Fruit fly (Drosophila melanogaster): Measurements from ENCODE around the gene eIF2Bbeta.

Gene eIF2Bbeta

dm6 chrX:2704134-2704773, at the start of gene eIF2Bbeta:
TSS of gene eIF2Bbeta (plus strand) at chrX:2704571.
- TF ChIP-seq Dll (optimal IDR thresholded peaks at IDR 0.05): no peak
- TF ChIP-seq usp (GFP tag; optimal IDR thresholded peaks at IDR 0.05): no peak
- TF ChIP-seq psq (optimal IDR thresholded peaks at IDR 0.05): no peak
- no peak for TF ChIP-seq EcR (GFP tag; optimal IDR thresholded peaks at IDR 0.05)
- no peak for TF ChIP-seq pan (optimal IDR thresholded peaks at IDR 0.05)
- no peak for TF ChIP-seq CG8478 (optimal IDR thresholded peaks at IDR 0.05)

DNA sequence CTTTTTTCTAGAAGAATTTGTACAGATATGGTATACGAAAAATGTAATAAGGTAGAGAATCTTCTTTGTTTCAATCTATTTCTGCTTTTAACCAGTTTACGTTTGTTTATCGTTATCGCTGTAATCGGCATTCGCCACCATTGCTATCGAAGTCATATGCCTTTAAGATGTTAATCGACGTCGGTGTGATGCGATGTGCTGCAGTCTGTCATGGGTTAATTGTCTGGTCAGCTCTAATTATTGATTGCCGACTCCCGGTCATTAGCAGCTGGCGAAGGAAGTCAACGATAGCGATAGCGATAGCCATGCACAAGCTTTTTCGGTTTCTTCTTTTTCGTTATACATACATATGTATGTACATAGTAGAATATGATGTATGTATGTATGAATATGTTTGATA, 48.9 kb upstream of the eIF2Bbeta start:
- TF ChIP-seq usp (GFP tag; optimal IDR thresholded peaks at IDR 0.05) (no peak), EcR (GFP tag; optimal IDR thresholded peaks at IDR 0.05) (no peak), psq (optimal IDR thresholded peaks at IDR 0.05) (no peak), CG8478 (optimal IDR thresholded peaks at IDR 0.05) (no peak), pan (optimal IDR thresholded peaks at IDR 0.05) (no peak), Dll (optimal IDR thresholded peaks at IDR 0.05) (no peak)

DNA sequence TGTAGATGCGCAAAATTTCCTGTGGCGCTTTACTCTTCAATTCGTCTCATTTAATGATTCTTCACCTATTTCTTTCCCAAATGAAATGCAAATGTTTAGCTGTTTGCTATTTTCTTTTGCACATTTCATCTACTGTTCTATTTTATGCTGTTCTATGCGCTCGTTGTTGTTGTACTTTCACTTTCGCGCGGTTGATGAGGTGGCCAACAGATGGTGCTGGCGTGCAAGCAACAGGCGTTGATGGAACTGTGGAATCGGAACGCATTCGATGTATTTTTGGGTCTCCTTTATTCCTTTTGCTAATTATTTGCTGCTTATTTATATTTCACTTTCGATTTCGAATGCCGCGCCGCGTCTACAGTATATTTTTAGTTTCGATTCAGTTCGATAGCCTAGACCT, 48.4 kb upstream of the eIF2Bbeta start:
- no peak for TF ChIP-seq Dll (optimal IDR thresholded peaks at IDR 0.05)
- TF ChIP-seq CG8478 (optimal IDR thresholded peaks at IDR 0.05): no peak
- TF ChIP-seq usp (GFP tag; optimal IDR thresholded peaks at IDR 0.05): no peak
- TF ChIP-seq EcR (GFP tag; optimal IDR thresholded peaks at IDR 0.05): no peak
- no peak for TF ChIP-seq psq (optimal IDR thresholded peaks at IDR 0.05)
- no peak for TF ChIP-seq pan (optimal IDR thresholded peaks at IDR 0.05)

dm6 chrX:2657220-2657619, 47.2 kb upstream of the eIF2Bbeta start:
- TF ChIP-seq EcR (GFP tag; optimal IDR thresholded peaks at IDR 0.05) (no peak), CG8478 (optimal IDR thresholded peaks at IDR 0.05) (no peak)

- TF ChIP-seq EcR (GFP tag; optimal IDR thresholded peaks at IDR 0.05) (no peak), pan (optimal IDR thresholded peaks at IDR 0.05) (no peak), CG8478 (optimal IDR thresholded peaks at IDR 0.05) (no peak), Dll (optimal IDR thresholded peaks at IDR 0.05) (no peak), usp (GFP tag; optimal IDR thresholded peaks at IDR 0.05) (no peak), psq (optimal IDR thresholded peaks at IDR 0.05) (no peak)
These were observed 46.0 kb upstream of the eIF2Bbeta start for dm6 chrX:2658258-2658853.

DNA sequence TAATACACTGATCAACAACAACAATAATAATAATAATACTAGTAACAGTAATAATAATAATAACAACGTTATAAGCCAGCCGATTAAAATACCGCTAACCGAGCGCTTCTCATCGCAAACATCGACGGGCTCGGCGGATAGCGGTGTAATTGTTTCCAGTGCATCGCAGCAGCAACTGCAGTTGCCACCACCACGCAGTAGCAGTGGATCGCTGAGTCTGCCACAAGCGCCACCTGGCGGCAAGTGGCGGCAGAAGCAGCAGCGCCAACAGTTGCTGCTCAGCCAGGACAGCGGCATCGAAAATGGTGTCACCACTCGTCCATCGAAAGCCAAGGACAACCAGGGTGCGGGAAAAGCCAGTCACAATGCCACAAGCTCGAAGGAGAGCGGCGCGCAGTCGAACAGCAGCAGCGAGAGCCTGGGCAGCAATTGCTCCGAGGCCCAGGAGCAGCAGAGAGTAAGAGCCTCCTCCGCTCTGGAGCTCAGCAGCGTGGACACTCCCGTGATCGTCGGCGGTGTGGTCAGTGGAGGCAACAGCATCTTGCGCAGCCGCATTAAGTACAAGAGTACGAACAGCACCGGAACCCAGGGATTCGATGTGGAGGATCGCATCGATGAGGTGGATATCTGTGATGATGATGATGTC, 44.8 kb upstream of the eIF2Bbeta start:
- TF ChIP-seq EcR (GFP tag; optimal IDR thresholded peaks at IDR 0.05): no peak
- no peak for TF ChIP-seq Dll (optimal IDR thresholded peaks at IDR 0.05)

DNA sequence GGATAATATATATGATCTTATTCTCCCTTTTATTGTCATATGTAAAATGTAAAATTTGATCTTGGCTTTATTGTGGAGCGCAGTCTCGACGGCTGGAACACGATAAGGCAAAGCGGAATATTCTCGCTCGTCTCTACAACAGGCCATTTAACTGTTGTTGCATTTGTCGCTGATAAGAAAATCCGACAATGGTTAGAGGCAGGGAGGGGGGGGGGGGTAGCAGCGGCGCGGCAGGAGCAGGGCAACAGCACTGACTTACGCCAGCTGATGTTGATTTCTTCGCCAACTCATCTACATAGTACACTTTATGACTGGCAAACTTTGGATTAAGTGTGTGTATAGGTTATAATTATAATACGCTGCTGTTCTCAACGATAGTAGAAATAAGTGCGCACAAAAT, 42.6 kb upstream of the eIF2Bbeta start:
- TF ChIP-seq pan (optimal IDR thresholded peaks at IDR 0.05) (no peak), EcR (GFP tag; optimal IDR thresholded peaks at IDR 0.05) (no peak), usp (GFP tag; optimal IDR thresholded peaks at IDR 0.05) (no peak), CG8478 (optimal IDR thresholded peaks at IDR 0.05) (no peak), psq (optimal IDR thresholded peaks at IDR 0.05) (no peak), Dll (optimal IDR thresholded peaks at IDR 0.05) (no peak)

- TF ChIP-seq Dll (optimal IDR thresholded peaks at IDR 0.05) (no peak), EcR (GFP tag; optimal IDR thresholded peaks at IDR 0.05) (no peak), usp (GFP tag; optimal IDR thresholded peaks at IDR 0.05) (no peak), pan (optimal IDR thresholded peaks at IDR 0.05) (no peak), CG8478 (optimal IDR thresholded peaks at IDR 0.05) (no peak), psq (optimal IDR thresholded peaks at IDR 0.05) (no peak)
These were observed 41.7 kb upstream of the eIF2Bbeta start for dm6 chrX:2662540-2663133.

DNA sequence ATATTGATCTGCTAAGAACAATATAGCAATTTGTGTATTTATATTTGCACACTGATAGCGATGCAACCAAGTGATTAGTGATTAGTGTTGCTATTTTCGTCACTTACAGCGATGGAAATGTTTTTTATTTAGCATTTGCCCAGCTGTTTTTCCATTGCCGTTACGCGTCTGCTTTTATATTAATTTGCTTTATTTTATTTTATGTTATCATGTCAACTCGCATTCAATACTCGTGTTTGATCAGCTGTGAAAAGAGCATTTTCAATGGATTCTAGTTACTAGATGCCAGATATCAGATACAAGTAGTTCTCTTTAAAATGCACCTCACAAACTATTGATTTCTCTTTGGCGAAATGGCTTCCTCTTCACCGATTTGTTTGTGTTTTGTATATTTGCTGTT, 41.0 kb upstream of the eIF2Bbeta start:
- TF ChIP-seq EcR (GFP tag; optimal IDR thresholded peaks at IDR 0.05) (no peak), psq (optimal IDR thresholded peaks at IDR 0.05) (no peak), pan (optimal IDR thresholded peaks at IDR 0.05) (no peak), Dll (optimal IDR thresholded peaks at IDR 0.05) (no peak), usp (GFP tag; optimal IDR thresholded peaks at IDR 0.05) (no peak)

dm6 chrX:2677024-2677589, 27.3 kb upstream of the eIF2Bbeta start:
- TF ChIP-seq EcR (GFP tag; optimal IDR thresholded peaks at IDR 0.05) (no peak), pan (optimal IDR thresholded peaks at IDR 0.05) (no peak), psq (optimal IDR thresholded peaks at IDR 0.05) (no peak), Dll (optimal IDR thresholded peaks at IDR 0.05) (no peak), CG8478 (optimal IDR thresholded peaks at IDR 0.05) (no peak), usp (GFP tag; optimal IDR thresholded peaks at IDR 0.05) (no peak)

DNA sequence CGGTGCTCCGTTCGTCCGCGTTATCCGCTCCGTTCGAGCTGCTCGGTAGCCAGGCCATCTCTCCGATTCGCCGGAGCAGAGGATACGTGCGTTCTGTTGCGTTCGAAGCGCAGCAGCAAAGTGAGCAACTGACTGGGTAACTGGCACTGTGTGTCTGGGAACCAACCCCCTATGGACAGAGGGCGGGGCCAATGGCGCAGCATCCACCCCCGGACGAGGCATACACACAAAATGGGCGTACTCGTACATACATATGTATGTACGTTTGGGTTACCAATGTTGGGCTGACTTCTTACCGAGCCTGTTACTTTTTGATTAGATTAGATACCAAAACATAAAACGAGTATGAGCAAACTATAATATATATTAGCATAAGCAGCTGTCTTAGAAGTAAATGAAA, 22.8 kb upstream of the eIF2Bbeta start, which contains the start of gene HLH3B:
Gene HLH3B, minus strand, starts transcription at position 123 of the 400 bp plus-strand sequence.
- no peak for TF ChIP-seq pan (optimal IDR thresholded peaks at IDR 0.05)
- TF ChIP-seq usp (GFP tag; optimal IDR thresholded peaks at IDR 0.05): no peak
- TF ChIP-seq Dll (optimal IDR thresholded peaks at IDR 0.05): no peak
- no peak for TF ChIP-seq EcR (GFP tag; optimal IDR thresholded peaks at IDR 0.05)
- TF ChIP-seq CG8478 (optimal IDR thresholded peaks at IDR 0.05): no peak
- TF ChIP-seq psq (optimal IDR thresholded peaks at IDR 0.05): no peak

- no peak for TF ChIP-seq psq (optimal IDR thresholded peaks at IDR 0.05)
- no peak for TF ChIP-seq EcR (GFP tag; optimal IDR thresholded peaks at IDR 0.05)
- no peak for TF ChIP-seq pan (optimal IDR thresholded peaks at IDR 0.05)
- no peak for TF ChIP-seq usp (GFP tag; optimal IDR thresholded peaks at IDR 0.05)
- no peak for TF ChIP-seq Dll (optimal IDR thresholded peaks at IDR 0.05)
- no peak for TF ChIP-seq CG8478 (optimal IDR thresholded peaks at IDR 0.05)
These were observed 21.5 kb upstream of the eIF2Bbeta start, which contains the start of gene CG2652 for dm6 chrX:2682832-2683231. TSS of gene CG2652 (minus strand) at chrX:2682932.
